Worm (Caenorhabditis elegans): ENCODE data around the gene F34D10.8.

DNA sequence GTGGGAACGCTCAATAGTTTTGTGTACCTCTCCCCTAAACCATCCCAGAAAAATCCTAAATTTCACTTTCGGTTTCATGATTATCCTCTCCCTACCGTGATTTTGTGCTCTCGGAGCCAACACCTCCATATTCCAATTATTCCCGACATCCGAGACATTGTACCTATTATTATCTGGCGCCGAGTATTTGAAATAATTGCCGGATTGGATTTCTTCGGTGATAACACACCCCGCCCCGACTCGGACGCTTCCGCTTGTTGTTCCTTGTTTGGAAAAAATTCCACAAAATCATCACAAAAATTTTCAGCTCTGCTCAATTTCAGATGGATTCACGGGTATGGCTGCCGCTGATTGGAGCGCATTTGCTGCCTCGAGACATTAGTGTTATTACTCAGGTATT lies 14.6 kb downstream of the F34D10.8 start, which contains the start of gene lin-48:
- TF ChIP-seq flt-1 (GFP tag; IDR thresholded peaks at IDR 0.05), result no peak
- no peak for TF ChIP-seq aly-1 (tag; optimal IDR thresholded peaks at IDR 0.05)
- no peak for TF ChIP-seq sea-1 (GFP tag; conservative IDR thresholded peaks at IDR 0.05)
- TF ChIP-seq F13C5.2 (tag; optimal IDR thresholded peaks at IDR 0.05), result no peak
- TF ChIP-seq ets-7 (tag; optimal IDR thresholded peaks at IDR 0.05), result no peak
- TF ChIP-seq B0310.2 (tag; optimal IDR thresholded peaks at IDR 0.05), result no peak
